Worm (Caenorhabditis elegans): ENCODE data around the gene Y22D7AL.16.
A peak's percentile ranks its signal among the peaks of the same experiment; 100 is the strongest.

The Y22D7AL.16 gene

DNA sequence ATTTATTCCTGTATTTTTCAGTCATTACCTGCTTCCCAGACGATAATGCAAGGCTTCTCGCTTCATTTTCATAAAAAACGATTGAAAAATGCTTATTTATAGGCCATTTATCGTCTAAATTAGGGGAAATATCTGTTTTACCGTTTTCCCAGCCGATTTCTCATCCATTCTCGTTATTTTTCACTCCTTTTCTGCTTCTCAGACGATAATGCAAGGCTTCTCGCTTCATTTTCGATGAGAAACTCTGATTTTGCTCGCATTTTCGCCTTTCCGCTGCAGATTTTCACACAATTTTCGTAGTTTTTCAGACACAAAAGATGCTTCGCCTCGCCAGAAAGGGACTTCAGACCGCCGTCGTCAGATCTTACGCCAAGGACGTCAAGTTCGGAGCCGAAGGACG lies 45.6 kb downstream of the Y22D7AL.16 start, which contains the start of gene hsp-60:
Gene hsp-60, plus strand, starts transcription at position 301 of the 400 bp plus-strand sequence.
- no peak for TF ChIP-seq mes-4 (tag; optimal IDR thresholded peaks at IDR 0.05)
- TF ChIP-seq dpff-1 (tag; optimal IDR thresholded peaks at IDR 0.05): no peak
- no peak for TF ChIP-seq F49E8.2 (tag; optimal IDR thresholded peaks at IDR 0.05; ENCODE audit: insufficient read depth)
- TF ChIP-seq nhr-27 (tag; optimal IDR thresholded peaks at IDR 0.05): no peak
- no peak for TF ChIP-seq hlh-26 (GFP tag; conservative IDR thresholded peaks at IDR 0.05)
- TF ChIP-seq pha-4 (tag; optimal IDR thresholded peaks at IDR 0.05): no peak
- TF ChIP-seq madf-10 (tag; optimal IDR thresholded peaks at IDR 0.05): no peak
- no peak for TF ChIP-seq athp-1 (tag; optimal IDR thresholded peaks at IDR 0.05)
- TF ChIP-seq rcor-1 (GFP tag; IDR thresholded peaks at IDR 0.05): no peak
- no peak for TF ChIP-seq lin-54 (GFP tag; optimal IDR thresholded peaks at IDR 0.05)
- TF ChIP-seq hlh-12 (tag; optimal IDR thresholded peaks at IDR 0.05): no peak
- no peak for TF ChIP-seq ets-4 (GFP tag; optimal IDR thresholded peaks at IDR 0.05)
- no peak for TF ChIP-seq ztf-3 (GFP tag; optimal IDR thresholded peaks at IDR 0.05)

DNA sequence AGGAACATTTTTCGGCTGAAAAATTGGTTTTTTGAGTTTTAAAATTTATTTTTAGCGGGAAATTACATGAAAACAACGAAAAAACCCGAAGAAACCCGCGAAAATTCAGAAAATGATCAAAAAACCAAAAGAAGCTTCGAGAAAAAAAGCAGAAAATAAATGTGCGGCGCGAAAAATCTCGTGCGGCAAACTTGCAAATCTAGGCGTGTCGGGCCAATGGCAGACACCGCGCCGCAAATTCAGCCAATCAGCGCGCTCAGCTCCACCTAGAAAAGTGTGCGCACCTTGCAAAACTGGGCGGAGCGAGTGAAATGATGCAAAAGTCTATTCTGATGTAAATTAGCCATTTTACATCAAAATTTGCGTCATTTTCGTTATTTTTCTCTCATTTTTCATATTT lies 46.1 kb downstream of the Y22D7AL.16 start, which contains the start of gene Y22D7AL.10:
Gene Y22D7AL.10, minus strand, starts transcription at position 15 of the 400 bp plus-strand sequence.
- TF ChIP-seq Y67H2A.10 (GFP tag; conservative IDR thresholded peaks at IDR 0.05) (peak; percentile 94), nfya-2 (GFP tag; IDR thresholded peaks at IDR 0.05) (peak; percentile 100), ztf-18 (tag; optimal IDR thresholded peaks at IDR 0.05) (peak; percentile 77), Y79H2A.3 (GFP tag; conservative IDR thresholded peaks at IDR 0.05) (peak; percentile 90), ama-1 (optimal IDR thresholded peaks at IDR 0.05) (no peak), ama-1 (GFP tag; optimal IDR thresholded peaks at IDR 0.05) (peak in 1 of 2 experiments; percentile 67), unc-62 (GFP tag; optimal IDR thresholded peaks at IDR 0.05) (no peak), F39B2.1 (GFP tag; IDR thresholded peaks at IDR 0.05) (peak; percentile 91), nhr-179 (tag; optimal IDR thresholded peaks at IDR 0.05) (no peak), madf-10 (tag; optimal IDR thresholded peaks at IDR 0.05) (peak; percentile 92), mcd-1 (GFP tag; IDR thresholded peaks at IDR 0.05) (peak; percentile 98), mxl-1 (tag; optimal IDR thresholded peaks at IDR 0.05) (no peak), athp-1 (tag; optimal IDR thresholded peaks at IDR 0.05) (peak; percentile 99), pha-4 (tag; optimal IDR thresholded peaks at IDR 0.05) (peak; percentile 73), ztf-28 (GFP tag; IDR thresholded peaks at IDR 0.05) (peak; percentile 93), B0336.3 (GFP tag; IDR thresholded peaks at IDR 0.05) (peak; percentile 100), F22D6.2 (tag; optimal IDR thresholded peaks at IDR 0.05) (peak; percentile 87), bed-1 (GFP tag; IDR thresholded peaks at IDR 0.05) (no peak), lsy-27 (tag; optimal IDR thresholded peaks at IDR 0.05; ENCODE audit: borderline replicate concordance, insufficient read depth) (peak; percentile 48), rec-8 (tag; optimal IDR thresholded peaks at IDR 0.05) (peak; percentile 74 to 85), ztf-6 (GFP tag; IDR thresholded peaks at IDR 0.05) (0 out of 2 replicates have a peak, but pooled peaks have one; percentile 46), ceh-58 (GFP tag; IDR thresholded peaks at IDR 0.05) (no peak; the same call in 1 of the 2 replicates), ets-4 (GFP tag; optimal IDR thresholded peaks at IDR 0.05) (peak; percentile 68), D2030.7 (GFP tag; IDR thresholded peaks at IDR 0.05) (peak; percentile 99), mes-4 (tag; optimal IDR thresholded peaks at IDR 0.05) (peak; percentile 56), cebp-2 (GFP tag; IDR thresholded peaks at IDR 0.05) (peak; percentile 94), F33H1.4 (GFP tag; IDR thresholded peaks at IDR 0.05) (peak; percentile 88), dox-1 (GFP tag; IDR thresholded peaks at IDR 0.05) (peak; percentile 99), aptf-2 (GFP tag; conservative IDR thresholded peaks at IDR 0.05) (peak; percentile 68), xnd-1 (tag; optimal IDR thresholded peaks at IDR 0.05) (peak; percentile 93), lin-54 (GFP tag; optimal IDR thresholded peaks at IDR 0.05) (peak; percentile 98), ceh-91 (GFP tag; IDR thresholded peaks at IDR 0.05) (peak; percentile 96), F52B5.7 (tag; optimal IDR thresholded peaks at IDR 0.05) (peak; percentile 94), sea-2 (GFP tag; IDR thresholded peaks at IDR 0.05) (peak; percentile 68; the same call in 1 of the 2 replicates), C06A6.2 (GFP tag; conservative IDR thresholded peaks at IDR 0.05) (peak; percentile 100), rcor-1 (GFP tag; IDR thresholded peaks at IDR 0.05) (peak; percentile 97), Y53F4B.3 (GFP tag; IDR thresholded peaks at IDR 0.05) (peak; percentile 85), ceh-100 (GFP tag; IDR thresholded peaks at IDR 0.05) (peak; percentile 92), attf-3 (GFP tag; conservative IDR thresholded peaks at IDR 0.05) (peak; percentile 86), bed-2 (GFP tag; IDR thresholded peaks at IDR 0.05) (peak; percentile 95), K11D2.4 (GFP tag; IDR thresholded peaks at IDR 0.05) (peak; percentile 97)
